Worm (Caenorhabditis elegans) whole organism, midembryonic: ENCODE measurements around the gene T25B9.4.

Experiments used
- T22C8.4 ChIP-seq: fragments of 200-800 bp; sonication (Bioruptor generic); IDR thresholded peaks from 2 replicates; pipeline ENCODE4 v1.3.6; 2022; ENCODE audit warnings: missing genetic modification characterization, missing compliant biosample characterization
- cog-1 ChIP-seq: sonication (generic microtip); optimal IDR thresholded peaks from 2 replicates; lab custom pipeline; 2016; ENCODE audit warnings: missing genetic modification characterization, missing compliant biosample characterization
- flt-1 ChIP-seq: fragments of 200-800 bp; sonication (Bioruptor generic); IDR thresholded peaks from 2 replicates; pipeline ENCODE4 v1.3.6; 2022; ENCODE audit warnings: missing genetic modification characterization, missing compliant biosample characterization
- klf-2 ChIP-seq: fragments of 200-800 bp; sonication (Bioruptor generic); conservative IDR thresholded peaks from 2 replicates; pipeline ENCODE4 v1.3.6; 2022; ENCODE audit warnings: missing genetic modification reagents, missing genetic modification characterization, missing compliant biosample characterization
- ref-1 ChIP-seq: fragments of 200-800 bp; sonication (Bioruptor generic); conservative IDR thresholded peaks from 2 replicates; pipeline ENCODE4 v1.3.6; 2022; ENCODE audit warnings: missing genetic modification reagents, missing genetic modification characterization, missing compliant biosample characterization
- ztf-23 ChIP-seq: fragments of 200-800 bp; sonication (Bioruptor generic); IDR thresholded peaks from 2 replicates; pipeline ENCODE4 v1.3.6; 2022; ENCODE audit warnings: missing genetic modification reagents, missing genetic modification characterization, missing compliant biosample characterization

ce11 chrIV:10766071-10766470, 8.6 kb upstream of the T25B9.4 start:
- TF ChIP-seq T22C8.4 (GFP tag; lab: Robert Waterston, UW) (no peak), flt-1 (GFP tag; lab: Robert Waterston, UW) (no peak), ref-1 (GFP tag; lab: Robert Waterston, UW) (no peak), ztf-23 (no peak), klf-2 (no peak), cog-1 (tag; lab: Kevin White, UChicago) (no peak)
